Fruit fly (Drosophila melanogaster): ENCODE data around the gene CG14431.

The CG14431 gene

DNA sequence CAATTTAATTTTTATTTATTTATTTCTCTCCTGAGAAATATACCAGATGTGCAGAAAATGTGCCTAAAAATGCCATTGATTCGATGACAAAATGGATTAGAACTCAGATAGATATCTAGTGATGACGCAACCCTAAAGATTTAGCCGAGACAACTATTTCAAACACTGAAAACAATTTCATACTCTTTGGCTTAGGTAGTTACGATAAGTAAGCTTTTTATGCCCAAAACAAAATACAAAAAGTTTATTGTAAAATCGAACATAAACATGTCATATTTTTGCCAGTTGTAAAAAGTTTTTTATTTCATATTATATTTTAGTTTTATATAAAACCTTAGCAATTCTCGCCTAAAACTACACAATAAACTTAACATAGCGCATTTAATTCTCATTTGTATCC is 65.3 kb downstream of the CG14431 start, which contains the start of gene CG3040:
Gene CG3040 (minus strand): TSS at position 54 of the 400 bp plus-strand sequence.
- TF ChIP-seq Dif (GFP tag; optimal IDR thresholded peaks at IDR 0.05; ENCODE audit: partially characterized antibody) (no peak), pan (optimal IDR thresholded peaks at IDR 0.05) (no peak), sage (GFP tag; optimal IDR thresholded peaks at IDR 0.05) (no peak), Rel (GFP tag; optimal IDR thresholded peaks at IDR 0.05) (no peak), Rel (tag; optimal IDR thresholded peaks at IDR 0.05) (no peak), HLH106 (tag; optimal IDR thresholded peaks at IDR 0.05) (peak; percentile 15), psq (GFP tag; optimal IDR thresholded peaks at IDR 0.05) (no peak), fru (GFP tag; optimal IDR thresholded peaks at IDR 0.05) (peak; percentile 28), woc (GFP tag; optimal IDR thresholded peaks at IDR 0.05) (peak; percentile 1), usp (GFP tag; optimal IDR thresholded peaks at IDR 0.05) (no peak), dmrt93B (GFP tag; optimal IDR thresholded peaks at IDR 0.05) (no peak), CrebA (GFP tag; optimal IDR thresholded peaks at IDR 0.05; ENCODE audit: borderline replicate concordance) (no peak), OdsH (GFP tag; optimal IDR thresholded peaks at IDR 0.05) (no peak), Abd-B (GFP tag; optimal IDR thresholded peaks at IDR 0.05) (no peak), Hnf4 (GFP tag; optimal IDR thresholded peaks at IDR 0.05) (peak; percentile 36), rgr (GFP tag; optimal IDR thresholded peaks at IDR 0.05) (peak; percentile 30), jim (GFP tag; optimal IDR thresholded peaks at IDR 0.05) (no peak), h (GFP tag; optimal IDR thresholded peaks at IDR 0.05) (peak; percentile 23), ey (GFP tag; optimal IDR thresholded peaks at IDR 0.05) (no peak), foxo (GFP tag; optimal IDR thresholded peaks at IDR 0.05) (peak in 1 of 2 experiments; percentile 44), sv (GFP tag; optimal IDR thresholded peaks at IDR 0.05) (peak; percentile 3), dsf (GFP tag; optimal IDR thresholded peaks at IDR 0.05; ENCODE audit: borderline replicate concordance) (no peak), tai (GFP tag; optimal IDR thresholded peaks at IDR 0.05) (no peak), N (GFP tag; optimal IDR thresholded peaks at IDR 0.05) (no peak), Jra (GFP tag; optimal IDR thresholded peaks at IDR 0.05) (peak; percentile 6), Sp1 (GFP tag; optimal IDR thresholded peaks at IDR 0.05) (peak; percentile 26), Mio (GFP tag; optimal IDR thresholded peaks at IDR 0.05) (no peak)

DNA sequence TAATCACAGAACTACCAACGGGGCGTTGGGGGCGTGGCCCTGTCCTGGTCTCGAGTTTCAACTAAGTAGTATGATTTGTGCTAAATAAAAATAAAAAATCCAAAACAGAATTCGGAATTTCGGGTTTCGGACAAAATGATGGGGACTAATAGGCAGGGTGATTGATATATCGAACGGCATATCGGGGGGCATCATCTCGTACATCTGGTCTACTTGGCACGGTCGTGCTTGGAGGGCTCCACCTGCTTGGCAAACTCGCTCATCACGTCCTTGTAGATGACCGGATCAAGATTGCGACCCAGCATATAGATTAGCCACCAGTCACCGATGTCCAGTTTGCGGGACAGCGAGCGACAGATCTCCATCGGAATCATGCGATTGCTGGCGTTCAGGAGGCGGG is 66.1 kb downstream of the CG14431 start:
- TF ChIP-seq CG32264 (GFP tag; optimal IDR thresholded peaks at IDR 0.05) = no peak
- TF ChIP-seq Vsx2 (GFP tag; optimal IDR thresholded peaks at IDR 0.05; ENCODE audit: partially characterized antibody) = no peak
- TF ChIP-seq OdsH (GFP tag; optimal IDR thresholded peaks at IDR 0.05) = no peak
- TF ChIP-seq Rel (GFP tag; optimal IDR thresholded peaks at IDR 0.05) = no peak
- TF ChIP-seq Rel (tag; optimal IDR thresholded peaks at IDR 0.05) = no peak
- TF ChIP-seq br (GFP tag; optimal IDR thresholded peaks at IDR 0.05) = no peak
- TF ChIP-seq Dfd (GFP tag; optimal IDR thresholded peaks at IDR 0.05) = no peak
- no peak for TF ChIP-seq woc (GFP tag; optimal IDR thresholded peaks at IDR 0.05)
- no peak for TF ChIP-seq ey (GFP tag; optimal IDR thresholded peaks at IDR 0.05)

DNA sequence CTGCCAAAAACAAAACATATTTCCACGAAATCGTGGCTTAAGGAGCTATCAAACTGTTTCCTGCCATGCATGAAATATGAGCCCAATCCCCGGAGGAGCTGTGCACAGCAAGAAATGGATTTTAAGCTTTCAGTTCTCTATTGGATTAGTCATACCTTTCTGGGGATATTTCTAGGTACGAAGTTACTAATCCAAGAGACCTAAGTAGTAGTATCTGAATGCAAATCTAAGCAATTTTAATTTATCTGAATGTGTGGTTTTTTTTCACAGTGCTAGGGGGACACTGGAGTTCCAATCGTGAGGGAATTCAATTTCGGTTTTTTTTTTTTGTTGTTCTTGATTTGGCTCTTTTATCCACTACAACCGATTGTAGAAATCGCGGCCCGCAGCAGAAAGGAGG is 68.3 kb downstream of the CG14431 start:
- TF ChIP-seq br (GFP tag; optimal IDR thresholded peaks at IDR 0.05) (peak; percentile 28), foxo (GFP tag; optimal IDR thresholded peaks at IDR 0.05) (peak in 1 of 2 experiments; percentile 63), Rel (GFP tag; optimal IDR thresholded peaks at IDR 0.05) (no peak), Rel (tag; optimal IDR thresholded peaks at IDR 0.05) (no peak), dl (GFP tag; optimal IDR thresholded peaks at IDR 0.05; ENCODE audit: insufficient read depth in 1 of 2, partially characterized antibody in 2 of 2) (no peak), rgr (GFP tag; optimal IDR thresholded peaks at IDR 0.05) (peak; percentile 55), dmrt93B (GFP tag; optimal IDR thresholded peaks at IDR 0.05) (no peak), Sp1 (GFP tag; optimal IDR thresholded peaks at IDR 0.05) (peak; percentile 37), pan (optimal IDR thresholded peaks at IDR 0.05) (no peak), woc (GFP tag; optimal IDR thresholded peaks at IDR 0.05) (peak; percentile 21), fru (GFP tag; optimal IDR thresholded peaks at IDR 0.05) (peak; percentile 55), GATAd (GFP tag; optimal IDR thresholded peaks at IDR 0.05) (no peak), Hnf4 (GFP tag; optimal IDR thresholded peaks at IDR 0.05) (peak; percentile 42), psq (GFP tag; optimal IDR thresholded peaks at IDR 0.05) (peak; percentile 33), ey (GFP tag; optimal IDR thresholded peaks at IDR 0.05) (peak; percentile 48), OdsH (GFP tag; optimal IDR thresholded peaks at IDR 0.05) (peak; percentile 54), Dif (GFP tag; optimal IDR thresholded peaks at IDR 0.05; ENCODE audit: partially characterized antibody) (no peak), h (GFP tag; optimal IDR thresholded peaks at IDR 0.05) (peak; percentile 57), HLH106 (tag; optimal IDR thresholded peaks at IDR 0.05) (peak; percentile 34), jim (GFP tag; optimal IDR thresholded peaks at IDR 0.05) (no peak), CG32264 (GFP tag; optimal IDR thresholded peaks at IDR 0.05) (no peak)

DNA sequence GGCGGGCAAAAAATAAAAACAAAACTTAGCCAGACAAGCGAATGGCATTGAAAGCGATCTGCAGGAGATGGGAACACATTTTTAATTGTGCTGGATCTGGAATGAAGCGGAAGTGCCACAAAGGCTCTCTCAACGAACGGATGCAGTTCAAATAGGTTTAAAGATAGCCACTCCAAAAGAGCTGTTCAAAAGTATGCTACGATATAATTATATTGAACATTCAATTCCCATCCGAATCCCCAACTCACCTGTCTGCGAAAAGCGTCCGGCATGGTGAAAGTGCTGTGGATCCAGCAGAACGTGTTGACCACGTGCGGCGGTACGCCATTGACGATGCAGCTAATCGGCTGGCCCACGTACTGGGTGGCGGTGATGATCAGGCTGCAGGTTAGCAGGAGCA is 68.8 kb downstream of the CG14431 start:
- no peak for TF ChIP-seq br (GFP tag; optimal IDR thresholded peaks at IDR 0.05)
- TF ChIP-seq sv (GFP tag; optimal IDR thresholded peaks at IDR 0.05) = no peak
- TF ChIP-seq dmrt93B (GFP tag; optimal IDR thresholded peaks at IDR 0.05) = no peak
- TF ChIP-seq Hr78 (GFP tag; optimal IDR thresholded peaks at IDR 0.05) = no peak
- TF ChIP-seq Sp1 (GFP tag; optimal IDR thresholded peaks at IDR 0.05) = no peak
- TF ChIP-seq psq (GFP tag; optimal IDR thresholded peaks at IDR 0.05) = no peak
- no peak for TF ChIP-seq Dif (GFP tag; optimal IDR thresholded peaks at IDR 0.05; ENCODE audit: partially characterized antibody)
- no peak for TF ChIP-seq Dfd (GFP tag; optimal IDR thresholded peaks at IDR 0.05)
- TF ChIP-seq sage (GFP tag; optimal IDR thresholded peaks at IDR 0.05) = no peak
- TF ChIP-seq Vsx2 (GFP tag; optimal IDR thresholded peaks at IDR 0.05; ENCODE audit: partially characterized antibody) = no peak
- no peak for TF ChIP-seq tai (GFP tag; optimal IDR thresholded peaks at IDR 0.05)
- TF ChIP-seq Rel (GFP tag; optimal IDR thresholded peaks at IDR 0.05) = no peak
- no peak for TF ChIP-seq Rel (tag; optimal IDR thresholded peaks at IDR 0.05)
- no peak for TF ChIP-seq h (GFP tag; optimal IDR thresholded peaks at IDR 0.05)
- no peak for TF ChIP-seq CG32264 (GFP tag; optimal IDR thresholded peaks at IDR 0.05)
- TF ChIP-seq GATAd (GFP tag; optimal IDR thresholded peaks at IDR 0.05) = no peak
